Fruit fly (Drosophila melanogaster): Measurements from ENCODE around the gene Ca-alpha1T.

The Ca-alpha1T gene

DNA sequence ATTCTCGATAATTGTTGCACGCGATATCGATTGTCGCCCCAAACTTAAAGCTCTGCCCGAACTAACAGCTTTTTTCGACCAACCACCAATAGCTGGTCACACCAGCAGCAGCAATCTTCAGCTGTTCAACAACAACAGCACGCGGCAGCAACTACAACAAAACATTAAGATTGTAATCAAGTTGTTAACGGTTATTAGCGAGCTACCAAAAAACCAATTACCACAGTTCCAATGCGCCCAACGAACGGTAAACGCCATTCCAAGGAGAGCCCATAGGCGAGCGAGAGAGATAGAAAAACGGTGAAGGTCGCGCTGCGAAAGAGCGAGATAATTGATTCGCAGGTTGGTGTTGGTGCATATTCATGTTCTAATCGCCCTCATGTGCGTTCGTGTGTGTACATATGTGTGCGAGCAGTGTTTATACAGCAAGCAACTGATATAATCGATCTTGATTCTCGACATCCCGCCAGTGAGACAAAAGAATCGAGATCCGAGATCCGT, 27.6 kb upstream of the Ca-alpha1T start, which contains the start of gene Efr (continued):
- no peak for TF ChIP-seq Gug (GFP tag; IDR thresholded peaks at IDR 0.05)
- TF ChIP-seq CG9437 (GFP tag; optimal IDR thresholded peaks at IDR 0.05), result no peak
- TF ChIP-seq insv (GFP tag; optimal IDR thresholded peaks at IDR 0.05), result no peak
- TF ChIP-seq CG31224 (GFP tag; IDR thresholded peaks at IDR 0.05), result no peak
- no peak for TF ChIP-seq Taf1 (GFP tag; IDR thresholded peaks at IDR 0.05)
- TF ChIP-seq CG11696 (GFP tag; IDR thresholded peaks at IDR 0.05), result no peak
- no peak for TF ChIP-seq chif (GFP tag; optimal IDR thresholded peaks at IDR 0.05)
- TF ChIP-seq cwo (GFP tag; optimal IDR thresholded peaks at IDR 0.05), result peak; percentile 39
- peak; percentile 84 for TF ChIP-seq Dp (GFP tag; optimal IDR thresholded peaks at IDR 0.05)
- peak; percentile 28; the same call in 1 of the 2 replicates for TF ChIP-seq CG14441 (GFP tag; IDR thresholded peaks at IDR 0.05)
- TF ChIP-seq ems (GFP tag; optimal IDR thresholded peaks at IDR 0.05), result no peak
- TF ChIP-seq HLH4C (GFP tag; IDR thresholded peaks at IDR 0.05; ENCODE audit: partially characterized antibody), result peak; percentile 42; the same call in 2 of the 3 replicates
- TF ChIP-seq tna (GFP tag; IDR thresholded peaks at IDR 0.05; ENCODE audit: partially characterized antibody), result no peak
- TF ChIP-seq CoRest (tag; optimal IDR thresholded peaks at IDR 0.05), result no peak
- no peak for TF ChIP-seq mld (GFP tag; IDR thresholded peaks at IDR 0.05; ENCODE audit: partially characterized antibody)
- TF ChIP-seq Ets97D (GFP tag; optimal IDR thresholded peaks at IDR 0.05), result no peak
- no peak for TF ChIP-seq bigmax (GFP tag; optimal IDR thresholded peaks at IDR 0.05)
- TF ChIP-seq slp2 (GFP tag; optimal IDR thresholded peaks at IDR 0.05), result no peak
- TF ChIP-seq CG15514 (GFP tag; optimal IDR thresholded peaks at IDR 0.05), result peak; percentile 39
- no peak for TF ChIP-seq chm (GFP tag; IDR thresholded peaks at IDR 0.05)
- TF ChIP-seq gem (tag; optimal IDR thresholded peaks at IDR 0.05), result no peak
- TF ChIP-seq schlank (tag; optimal IDR thresholded peaks at IDR 0.05), result no peak
- TF ChIP-seq bbx (GFP tag; IDR thresholded peaks at IDR 0.05; ENCODE audit: partially characterized antibody), result 0 out of 2 replicates have a peak, but pooled peaks have one; percentile 10
- TF ChIP-seq CG11093 (GFP tag; IDR thresholded peaks at IDR 0.05), result no peak
- no peak for TF ChIP-seq Xbp1 (GFP tag; optimal IDR thresholded peaks at IDR 0.05)
- TF ChIP-seq Fer1 (GFP tag; optimal IDR thresholded peaks at IDR 0.05), result peak; percentile 15
- TF ChIP-seq Drgx (GFP tag; IDR thresholded peaks at IDR 0.05), result no peak
- no peak for TF ChIP-seq ranshi (GFP tag; IDR thresholded peaks at IDR 0.05)
- no peak for TF ChIP-seq Doc2 (GFP tag; IDR thresholded peaks at IDR 0.05)
- peak; percentile 85 for TF ChIP-seq E2f2 (GFP tag; IDR thresholded peaks at IDR 0.05)
- peak; percentile 60; the same call in 2 of the 4 replicates for TF ChIP-seq Dll (GFP tag; IDR thresholded peaks at IDR 0.05; ENCODE audit: partially characterized antibody)
- TF ChIP-seq grn (GFP tag; optimal IDR thresholded peaks at IDR 0.05), result peak; percentile 97
- peak; percentile 5 for TF ChIP-seq Sry-δ (GFP tag; optimal IDR thresholded peaks at IDR 0.05)
- TF ChIP-seq nmo (GFP tag; optimal IDR thresholded peaks at IDR 0.05), result no peak
- TF ChIP-seq Pdp1 (GFP tag; optimal IDR thresholded peaks at IDR 0.05), result peak in 1 of 2 experiments; percentile 50
- TF ChIP-seq CG3281 (GFP tag; optimal IDR thresholded peaks at IDR 0.05), result peak; percentile 26
- TF ChIP-seq CG13296 (GFP tag; optimal IDR thresholded peaks at IDR 0.05), result peak; percentile 31
- TF ChIP-seq Trl (optimal IDR thresholded peaks at IDR 0.05), result peak in 1 of 2 experiments; percentile 35
- no peak for TF ChIP-seq Trl (GFP tag; optimal IDR thresholded peaks at IDR 0.05)
- TF ChIP-seq CG30431 (GFP tag; optimal IDR thresholded peaks at IDR 0.05), result no peak
- peak; percentile 91 for TF ChIP-seq chinmo (GFP tag; IDR thresholded peaks at IDR 0.05; ENCODE audit: partially characterized antibody)
- no peak for TF ChIP-seq D19B (GFP tag; optimal IDR thresholded peaks at IDR 0.05)
- no peak for TF ChIP-seq CG5245 (GFP tag; optimal IDR thresholded peaks at IDR 0.05)
- no peak for TF ChIP-seq CG7556 (GFP tag; optimal IDR thresholded peaks at IDR 0.05)
- no peak for TF ChIP-seq C15 (GFP tag; IDR thresholded peaks at IDR 0.05)
- no peak for TF ChIP-seq CG4404 (GFP tag; IDR thresholded peaks at IDR 0.05)
- TF ChIP-seq ftz-f1 (GFP tag; optimal IDR thresholded peaks at IDR 0.05), result peak; percentile 99
- TF ChIP-seq fru (optimal IDR thresholded peaks at IDR 0.05), result no peak
- TF ChIP-seq pita (GFP tag; optimal IDR thresholded peaks at IDR 0.05), result no peak
- TF ChIP-seq CG18599 (GFP tag; optimal IDR thresholded peaks at IDR 0.05), result no peak
- TF ChIP-seq tap (tag; optimal IDR thresholded peaks at IDR 0.05), result no peak

Measured in whole organism, embryonic.